Worm (Caenorhabditis elegans) whole organism, L4 larva: ENCODE measurements around the gene F57F5.3.

Source experiments
- F37D6.2 ChIP-seq: sonication (generic microtip); optimal IDR thresholded peaks from 2 replicates; lab custom pipeline; 2016; ENCODE audit warnings: mild to moderate bottlenecking, missing genetic modification characterization, missing compliant biosample characterization
- F44E2.7 ChIP-seq: fragments of 200-800 bp; sonication (Bioruptor generic); IDR thresholded peaks from 2 replicates; pipeline ENCODE4 v2.1.2; 2022; ENCODE audit warnings: missing genetic modification characterization, missing compliant biosample characterization
- R02D3.7 ChIP-seq: fragments of 150-350 bp; sonication (generic microtip); optimal IDR thresholded peaks from 3 replicates; lab custom pipeline; 2014; ENCODE audit warnings: missing biosample characterization, missing genetic modification characterization
- T20F7.1 ChIP-seq: fragments of 200-800 bp; sonication (Bioruptor generic); optimal IDR thresholded peaks from 2 replicates; lab custom pipeline; 2018; ENCODE audit warnings: mild to moderate bottlenecking, missing genetic modification characterization, missing compliant biosample characterization
- Y48G9A.11 ChIP-seq: fragments of 200-800 bp; sonication (Bioruptor generic); IDR thresholded peaks from 2 replicates; pipeline ENCODE4 v1.3.6; 2022; ENCODE audit warnings: missing genetic modification reagents, missing genetic modification characterization, missing compliant biosample characterization
- Y5F2A.4 ChIP-seq: fragments of 200-800 bp; sonication (Bioruptor generic); optimal IDR thresholded peaks from 2 replicates; lab custom pipeline; 2018; ENCODE audit warnings: mild to moderate bottlenecking, missing genetic modification characterization, missing compliant biosample characterization
- aha-1 ChIP-seq: fragments of 150-350 bp; peaks from one replicate; lab custom pipeline; 2014; ENCODE audit warnings: missing biosample characterization, missing genetic modification characterization
- ama-1 ChIP-seq: fragments of 150-350 bp; optimal IDR thresholded peaks from 2 replicates; lab custom pipeline; 2014; ENCODE audit warnings: inconsistent platforms, mixed read lengths
- ceh-28 ChIP-seq: fragments of 150-350 bp; optimal IDR thresholded peaks from 2 replicates; lab custom pipeline; 2014; ENCODE audit warnings: missing biosample characterization, missing genetic modification reagents, missing genetic modification characterization
- cey-2 ChIP-seq: sonication (generic microtip); optimal IDR thresholded peaks from 3 replicates; lab custom pipeline; 2017; ENCODE audit warnings: missing genetic modification characterization, mild to moderate bottlenecking, missing compliant biosample characterization, antibody characterized with exemption, borderline replicate concordance; ENCODE audit not compliant: insufficient read depth
- ctbp-1 ChIP-seq: fragments of 200-800 bp; sonication (Bioruptor generic); IDR thresholded peaks from 2 replicates; pipeline ENCODE4 v1.3.6; 2022; ENCODE audit warnings: missing genetic modification reagents, missing genetic modification characterization, missing compliant biosample characterization
- daf-12 ChIP-seq: fragments of 150-350 bp; optimal IDR thresholded peaks from 2 replicates; lab custom pipeline; 2014; ENCODE audit warnings: missing biosample characterization, missing genetic modification reagents, missing genetic modification characterization
- daf-16 ChIP-seq, 3 experiments: sonication (generic microtip); optimal IDR thresholded peaks; 2 replicates each; lab custom pipeline; 2016 to 2017; ENCODE audit warnings: missing genetic modification characterization in 3 of 3, missing genetic modification reagents in 3 of 3, mild to moderate bottlenecking in 2 of 3, missing compliant biosample characterization in 2 of 3, missing biosample characterization in 1 of 3, moderate library complexity in 1 of 3
- daf-19 ChIP-seq: fragments of 200-800 bp; sonication (Bioruptor generic); conservative IDR thresholded peaks from 2 replicates; pipeline ENCODE4 v1.3.6; 2022; ENCODE audit warnings: missing genetic modification characterization, missing compliant biosample characterization
- daf-8 ChIP-seq: fragments of 200-800 bp; sonication (Bioruptor generic); IDR thresholded peaks from 2 replicates; pipeline ENCODE4 v1.3.6; 2022; ENCODE audit warnings: missing genetic modification characterization, missing compliant biosample characterization
- dmd-8 ChIP-seq: fragments of 200-800 bp; sonication (Bioruptor generic); IDR thresholded peaks from 2 replicates; pipeline ENCODE4 v1.3.6; 2022; ENCODE audit warnings: missing genetic modification characterization, missing compliant biosample characterization
- dpl-1 ChIP-seq: fragments of 150-350 bp; optimal IDR thresholded peaks from 2 replicates; lab custom pipeline; 2014; ENCODE audit warnings: missing biosample characterization, missing genetic modification reagents, missing genetic modification characterization
- dve-1 ChIP-seq: sonication (generic microtip); optimal IDR thresholded peaks from 2 replicates; lab custom pipeline; 2017; ENCODE audit warnings: antibody characterized with exemption, mild to moderate bottlenecking, missing genetic modification characterization, missing compliant biosample characterization; ENCODE audit not compliant: insufficient read depth
- egl-43 ChIP-seq: fragments of 200-800 bp; sonication (Bioruptor generic); IDR thresholded peaks from 2 replicates; pipeline ENCODE4 v1.3.6; 2022; ENCODE audit warnings: missing genetic modification reagents, missing genetic modification characterization, missing compliant biosample characterization
- hif-1 ChIP-seq, 2 experiments: sonication (generic microtip); optimal IDR thresholded peaks; 2 replicates each; lab custom pipeline; 2016 to 2017; ENCODE audit warnings: missing compliant biosample characterization in 2 of 2, missing genetic modification characterization in 2 of 2, missing genetic modification reagents in 2 of 2, missing genotype in 2 of 2, mild to moderate bottlenecking in 1 of 2
- hlh-11 ChIP-seq: fragments of 200-800 bp; sonication (Bioruptor generic); optimal IDR thresholded peaks from 2 replicates; lab custom pipeline; 2018; ENCODE audit warnings: mild to moderate bottlenecking, missing genetic modification characterization, missing compliant biosample characterization
- hlh-30 ChIP-seq: sonication (generic microtip); optimal IDR thresholded peaks from 2 replicates; lab custom pipeline; 2017; ENCODE audit warnings: antibody characterized with exemption, mild to moderate bottlenecking, missing genetic modification characterization, missing compliant biosample characterization; ENCODE audit not compliant: insufficient read depth
- hmg-1.1 ChIP-seq: fragments of 200-800 bp; sonication (Bioruptor generic); IDR thresholded peaks from 2 replicates; pipeline ENCODE4 v1.3.6; 2022; ENCODE audit warnings: missing genetic modification reagents, missing genetic modification characterization, missing compliant biosample characterization
- jun-1 ChIP-seq: fragments of 150-350 bp; optimal IDR thresholded peaks from 2 replicates; lab custom pipeline; 2014; ENCODE audit warnings: missing biosample characterization, missing genetic modification reagents, missing genetic modification characterization
- lin-13 ChIP-seq: fragments of 150-350 bp; optimal IDR thresholded peaks from 2 replicates; lab custom pipeline; 2014; ENCODE audit warnings: missing biosample characterization, missing genetic modification reagents, missing genetic modification characterization
- lin-38 ChIP-seq: fragments of 200-800 bp; sonication (Bioruptor generic); IDR thresholded peaks from 2 replicates; pipeline ENCODE4 v1.3.6; 2022; ENCODE audit warnings: missing genetic modification reagents, missing genetic modification characterization, missing compliant biosample characterization
- lin-39 ChIP-seq: fragments of 150-350 bp; optimal IDR thresholded peaks from 2 replicates; lab custom pipeline; 2014; ENCODE audit warnings: missing biosample characterization, missing genetic modification reagents, missing genetic modification characterization
- lsy-2 ChIP-seq, 2 experiments: fragments of 150-350 bp in 1 of 2; sonication (generic microtip) in 1 of 2; optimal IDR thresholded peaks; 2 replicates each; lab custom pipeline; 2014 to 2017; ENCODE audit warnings: missing biosample characterization in 2 of 2, missing genetic modification characterization in 2 of 2
- mep-1 ChIP-seq: fragments of 150-350 bp; sonication (generic microtip); optimal IDR thresholded peaks from 3 replicates; lab custom pipeline; 2014; ENCODE audit warnings: missing biosample characterization, missing genetic modification characterization
- mes-2 ChIP-seq: sonication (generic microtip); optimal IDR thresholded peaks from 2 replicates; lab custom pipeline; 2016; ENCODE audit warnings: missing genotype, mild to moderate bottlenecking, missing genetic modification characterization, missing compliant biosample characterization; ENCODE audit not compliant: poor library complexity, severe bottlenecking
- nhr-10 ChIP-seq: fragments of 150-350 bp; optimal IDR thresholded peaks from 2 replicates; lab custom pipeline; 2014; ENCODE audit warnings: missing biosample characterization, missing genetic modification characterization
- nhr-102 ChIP-seq: sonication (generic microtip); optimal IDR thresholded peaks from 2 replicates; lab custom pipeline; 2016; ENCODE audit warnings: mild to moderate bottlenecking, missing genetic modification characterization, moderate library complexity, missing compliant biosample characterization
- nhr-11 ChIP-seq: fragments of 150-350 bp; optimal IDR thresholded peaks from 2 replicates; lab custom pipeline; 2014; ENCODE audit warnings: missing biosample characterization, missing genetic modification characterization
- nhr-237 ChIP-seq: sonication (generic microtip); optimal IDR thresholded peaks from 2 replicates; lab custom pipeline; 2017; ENCODE audit warnings: missing biosample characterization, missing genetic modification characterization
- nhr-25 ChIP-seq: sonication (generic microtip); optimal IDR thresholded peaks from 2 replicates; lab custom pipeline; 2017; ENCODE audit warnings: missing genetic modification characterization, mild to moderate bottlenecking, missing compliant biosample characterization, antibody characterized with exemption, moderate library complexity, borderline replicate concordance; ENCODE audit not compliant: insufficient read depth
- nhr-28 ChIP-seq: fragments of 150-350 bp; optimal IDR thresholded peaks from 2 replicates; lab custom pipeline; 2014; ENCODE audit warnings: missing biosample characterization, missing genetic modification characterization
- nhr-6 ChIP-seq: fragments of 150-350 bp; optimal IDR thresholded peaks from 2 replicates; lab custom pipeline; 2014; ENCODE audit warnings: missing biosample characterization, missing genetic modification characterization
- php-3 ChIP-seq: fragments of 200-800 bp; sonication (Bioruptor generic); IDR thresholded peaks from 2 replicates; pipeline ENCODE4 v1.3.6; 2022; ENCODE audit warnings: missing genetic modification reagents, missing genetic modification characterization, missing compliant biosample characterization
- pqm-1 ChIP-seq: sonication (generic microtip); optimal IDR thresholded peaks from 2 replicates; lab custom pipeline; 2017; ENCODE audit warnings: missing biosample characterization, missing genetic modification characterization
- rbr-2 ChIP-seq: sonication (generic microtip); optimal IDR thresholded peaks from 2 replicates; lab custom pipeline; 2016; ENCODE audit warnings: missing genotype, missing genetic modification characterization, missing compliant biosample characterization
- saeg-2 ChIP-seq: fragments of 200-800 bp; sonication (Bioruptor generic); IDR thresholded peaks from 2 replicates; pipeline ENCODE4 v1.3.6; 2022; ENCODE audit warnings: missing genetic modification reagents, missing genetic modification characterization, missing compliant biosample characterization
- sdz-12 ChIP-seq: fragments of 200-800 bp; sonication (Bioruptor generic); optimal IDR thresholded peaks from 2 replicates; lab custom pipeline; 2018; ENCODE audit warnings: mild to moderate bottlenecking, missing genetic modification characterization, missing compliant biosample characterization
- snpc-1.2 ChIP-seq: fragments of 200-800 bp; sonication (Bioruptor generic); IDR thresholded peaks from 2 replicates; pipeline ENCODE4 v1.3.6; 2022; ENCODE audit warnings: missing genetic modification reagents, missing genetic modification characterization, missing compliant biosample characterization
- snpc-4 ChIP-seq: fragments of 150-350 bp; optimal IDR thresholded peaks from 2 replicates; lab custom pipeline; 2014; ENCODE audit warnings: missing biosample characterization, missing genetic modification characterization
- spr-1 ChIP-seq: sonication (generic microtip); optimal IDR thresholded peaks from 2 replicates; lab custom pipeline; 2016; ENCODE audit warnings: mild to moderate bottlenecking, missing genetic modification characterization, missing compliant biosample characterization
- unc-130 ChIP-seq: sonication (generic microtip); optimal IDR thresholded peaks from 2 replicates; lab custom pipeline; 2016; ENCODE audit warnings: missing genetic modification reagents, missing genetic modification characterization, missing compliant biosample characterization
- vab-7 ChIP-seq: fragments of 200-800 bp; sonication (Bioruptor generic); IDR thresholded peaks from 2 replicates; pipeline ENCODE4 v1.3.6; 2022; ENCODE audit warnings: missing genetic modification reagents, missing genetic modification characterization, missing compliant biosample characterization
- zag-1 ChIP-seq: fragments of 150-350 bp; optimal IDR thresholded peaks from 2 replicates; lab custom pipeline; 2014; ENCODE audit warnings: missing biosample characterization, missing genetic modification characterization

F57F5.3 gene

DNA sequence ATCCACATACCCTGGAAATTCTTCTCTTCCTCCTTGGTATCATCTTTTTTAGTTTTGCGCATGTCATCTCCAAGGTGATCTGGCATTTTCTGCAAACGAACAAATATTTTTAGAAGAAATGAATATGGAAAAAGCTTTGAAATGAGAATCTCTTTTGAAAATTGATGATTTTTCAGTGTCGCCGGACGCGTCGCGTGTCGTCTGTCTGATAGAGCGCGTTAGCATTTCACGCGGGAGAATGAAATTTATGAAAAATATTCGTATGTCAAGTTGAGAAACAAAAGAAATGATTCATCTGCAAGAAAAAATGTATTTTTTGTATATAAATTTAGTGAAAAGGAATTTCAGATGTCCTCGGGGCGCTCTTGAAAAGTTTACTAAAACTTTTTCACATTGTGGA lies 24.1 kb downstream of the F57F5.3 start, which contains the start of gene rpt-1:
Gene rpt-1 (minus strand): TSS at position 89 of the 400 bp plus-strand sequence.
- TF ChIP-seq dmd-8 (GFP tag; lab: Robert Waterston, UW) (no peak), hif-1 (tag; optimal IDR thresholded peaks at IDR 0.05; lab: Kevin White, UChicago) (peak in 1 of 2 experiments; percentile 20), snpc-4 (tag; lab: Kevin White, UChicago) (peak; percentile 60), egl-43 (no peak), lsy-2 (tag; optimal IDR thresholded peaks at IDR 0.05; lab: Kevin White, UChicago) (peak in 1 of 2 experiments; percentile 80), php-3 (GFP tag; lab: Robert Waterston, UW) (no peak), daf-16 (GFP tag; optimal IDR thresholded peaks at IDR 0.05; lab: Kevin White, UChicago) (no peak), daf-16 (tag; optimal IDR thresholded peaks at IDR 0.05; lab: Kevin White, UChicago) (peak; percentile 11), mes-2 (peak; percentile 79), hlh-30 (tag; lab: Kevin White, UChicago) (peak; percentile 82), nhr-25 (tag; lab: Kevin White, UChicago) (no peak), nhr-102 (tag; lab: Kevin White, UChicago) (peak; percentile 18), aha-1 (tag; lab: Kevin White, UChicago) (peak; percentile 90), nhr-10 (tag; lab: Kevin White, UChicago) (no peak), T20F7.1 (GFP tag; lab: Kevin White, UChicago) (peak; percentile 3), unc-130 (GFP tag; lab: Kevin White, UChicago) (peak; percentile 5), daf-19 (no peak), jun-1 (tag; lab: Kevin White, UChicago) (no peak), nhr-6 (peak; percentile 99), dve-1 (tag; lab: Kevin White, UChicago) (peak; percentile 43), hlh-11 (tag; lab: Kevin White, UChicago) (peak; percentile 19), Y5F2A.4 (GFP tag; lab: Kevin White, UChicago) (no peak), nhr-11 (tag; lab: Kevin White, UChicago) (peak; percentile 13), dpl-1 (GFP tag; lab: Kevin White, UChicago) (peak; percentile 90), ctbp-1 (GFP tag; lab: Robert Waterston, UW) (no peak), lin-38 (GFP tag; lab: Robert Waterston, UW) (peak; percentile 89), ceh-28 (no peak), lin-39 (tag; lab: Kevin White, UChicago) (no peak), sdz-12 (GFP tag; lab: Kevin White, UChicago) (no peak), F37D6.2 (tag; lab: Kevin White, UChicago) (no peak), mep-1 (tag; lab: Kevin White, UChicago) (peak; percentile 40), R02D3.7 (tag; lab: Kevin White, UChicago) (no peak), hmg-1.1 (GFP tag; lab: Robert Waterston, UW) (peak; percentile 44; the same call in 1 of the 2 replicates), snpc-1.2 (GFP tag; lab: Robert Waterston, UW) (no peak), daf-8 (no peak), lin-13 (GFP tag; lab: Kevin White, UChicago) (peak; percentile 57), nhr-28 (tag; lab: Kevin White, UChicago) (peak; percentile 14), rbr-2 (tag; lab: Kevin White, UChicago) (peak; percentile 39)

- no peak for TF ChIP-seq nhr-237 (tag; lab: Kevin White, UChicago)
- peak; percentile 98 for TF ChIP-seq ama-1 (lab: Kevin White, UChicago)
- TF ChIP-seq daf-12 (tag; lab: Kevin White, UChicago) = no peak
- TF ChIP-seq nhr-10 (tag; lab: Kevin White, UChicago) = no peak
- peak; percentile 50; the same call in 1 of the 2 replicates for TF ChIP-seq saeg-2 (GFP tag; lab: Robert Waterston, UW)
- TF ChIP-seq zag-1 (tag; lab: Kevin White, UChicago) = peak; percentile 50
- peak; percentile 82 for TF ChIP-seq Y48G9A.11 (GFP tag; lab: Robert Waterston, UW)
- TF ChIP-seq daf-8 = no peak
- peak; percentile 96 for TF ChIP-seq dve-1 (tag; lab: Kevin White, UChicago)
- TF ChIP-seq F44E2.7 (GFP tag; lab: Robert Waterston, UW) = no peak
- TF ChIP-seq ctbp-1 (GFP tag; lab: Robert Waterston, UW) = peak; percentile 89
- peak; percentile 33 for TF ChIP-seq pqm-1 (tag; lab: Kevin White, UChicago)
- TF ChIP-seq T20F7.1 (GFP tag; lab: Kevin White, UChicago) = peak; percentile 79
- TF ChIP-seq vab-7 (GFP tag; lab: Robert Waterston, UW) = peak; percentile 70
- TF ChIP-seq cey-2 (tag; lab: Kevin White, UChicago) = no peak
- TF ChIP-seq spr-1 (tag; lab: Kevin White, UChicago) = peak; percentile 78
Observed at ce11 chrV:11979673-11980561, 26.5 kb downstream of the F57F5.3 start, which contains the start of gene snr-4. Gene snr-4 (minus strand): TSS chrV:11979723.
